Worm (Caenorhabditis elegans): ENCODE measurements around the gene K07F5.22.

ce11 chrIV:9852818-9853466 is 11.9 kb upstream of the K07F5.22 start:
- TF ChIP-seq nhr-76 (tag; optimal IDR thresholded peaks at IDR 0.05) = no peak
- TF ChIP-seq aha-1 (tag; optimal IDR thresholded peaks at IDR 0.05) = no peak
- no peak for TF ChIP-seq ztf-11 (tag; optimal IDR thresholded peaks at IDR 0.05)
- TF ChIP-seq Y116A8C.19 (tag; optimal IDR thresholded peaks at IDR 0.05; ENCODE audit: borderline replicate concordance) = no peak
- TF ChIP-seq ceh-82 (tag; optimal IDR thresholded peaks at IDR 0.05) = no peak
- no peak for TF ChIP-seq ama-1 (optimal IDR thresholded peaks at IDR 0.05)
- no peak for TF ChIP-seq lin-15B (tag; optimal IDR thresholded peaks at IDR 0.05)
- no peak for TF ChIP-seq mdl-1 (tag; optimal IDR thresholded peaks at IDR 0.05)
- TF ChIP-seq fkh-10 (GFP tag; optimal IDR thresholded peaks at IDR 0.05) = no peak
- no peak for TF ChIP-seq pqm-1 (tag; optimal IDR thresholded peaks at IDR 0.05)
- no peak for TF ChIP-seq unc-130 (tag; optimal IDR thresholded peaks at IDR 0.05)
- no peak for TF ChIP-seq nhr-28 (tag; optimal IDR thresholded peaks at IDR 0.05)
- TF ChIP-seq aly-2 (tag; optimal IDR thresholded peaks at IDR 0.05) = no peak
- no peak for TF ChIP-seq elt-2 (tag; optimal IDR thresholded peaks at IDR 0.05)
